Worm (Caenorhabditis elegans) whole organism, L2 larva: Measurements from ENCODE around the gene C51E3.10.

Experiments
- F13H6.1 ChIP-seq: sonication (generic microtip); optimal IDR thresholded peaks from 2 replicates; lab custom pipeline; 2016; ENCODE audit warnings: missing genetic modification characterization, missing compliant biosample characterization
- ZK546.5 ChIP-seq: sonication (generic microtip); optimal IDR thresholded peaks from 2 replicates; lab custom pipeline; 2017; ENCODE audit warnings: missing biosample characterization, missing genetic modification characterization
- blmp-1 ChIP-seq: sonication (generic microtip); optimal IDR thresholded peaks from 2 replicates; lab custom pipeline; 2017; ENCODE audit warnings: missing genetic modification characterization, mild to moderate bottlenecking, missing compliant biosample characterization, antibody characterized with exemption, moderate library complexity; ENCODE audit not compliant: insufficient read depth
- ceh-16 ChIP-seq: fragments of 150-350 bp; optimal IDR thresholded peaks from 2 replicates; lab custom pipeline; 2014; ENCODE audit warnings: missing biosample characterization, missing genetic modification characterization
- ceh-82 ChIP-seq: fragments of 150-350 bp; optimal IDR thresholded peaks from 2 replicates; lab custom pipeline; 2014; ENCODE audit warnings: missing biosample characterization, missing genetic modification characterization
- crh-2 ChIP-seq: sonication (generic microtip); optimal IDR thresholded peaks from 2 replicates; lab custom pipeline; 2017; ENCODE audit warnings: missing biosample characterization, missing genetic modification characterization
- egl-27 ChIP-seq: sonication (generic microtip); optimal IDR thresholded peaks from 3 replicates; lab custom pipeline; 2017; ENCODE audit warnings: missing biosample characterization, missing genetic modification reagents, missing genetic modification characterization
- elt-1 ChIP-seq: fragments of 150-350 bp; optimal IDR thresholded peaks from 2 replicates; lab custom pipeline; 2014; ENCODE audit warnings: missing biosample characterization, missing genetic modification characterization
- elt-3 ChIP-seq: sonication (generic microtip); optimal IDR thresholded peaks from 2 replicates; lab custom pipeline; 2017; ENCODE audit warnings: missing biosample characterization, missing genetic modification characterization
- fos-1 ChIP-seq: fragments of 150-350 bp; optimal IDR thresholded peaks from 2 replicates; lab custom pipeline; 2014; ENCODE audit warnings: missing biosample characterization, missing genetic modification characterization
- gmeb-1 ChIP-seq: fragments of 150-350 bp; optimal IDR thresholded peaks from 2 replicates; lab custom pipeline; 2014; ENCODE audit warnings: missing biosample characterization, missing genetic modification characterization
- lin-11 ChIP-seq: fragments of 150-350 bp; sonication (generic microtip); optimal IDR thresholded peaks from 2 replicates; lab custom pipeline; 2014; ENCODE audit warnings: missing biosample characterization, missing genetic modification characterization, inconsistent platforms, mixed read lengths
- lin-13 ChIP-seq: fragments of 150-350 bp; optimal IDR thresholded peaks from 2 replicates; lab custom pipeline; 2014; ENCODE audit warnings: missing biosample characterization, missing genetic modification reagents, missing genetic modification characterization
- lin-39 ChIP-seq: fragments of 150-350 bp; optimal IDR thresholded peaks from 2 replicates; lab custom pipeline; 2014; ENCODE audit warnings: missing biosample characterization, missing genetic modification reagents, missing genetic modification characterization
- lsy-2 ChIP-seq, 2 experiments: fragments of 150-350 bp in 1 of 2; sonication (generic microtip) in 1 of 2; optimal IDR thresholded peaks; 2 replicates each; lab custom pipeline; 2014 to 2017; ENCODE audit warnings: missing biosample characterization in 2 of 2, missing genetic modification characterization in 2 of 2
- mab-5 ChIP-seq: fragments of 150-350 bp; optimal IDR thresholded peaks from 2 replicates; lab custom pipeline; 2014; ENCODE audit warnings: missing biosample characterization, missing genetic modification characterization
- mbf-1 ChIP-seq: sonication (generic microtip); optimal IDR thresholded peaks from 2 replicates; lab custom pipeline; 2017; ENCODE audit warnings: missing biosample characterization, missing genetic modification characterization
- mdl-1 ChIP-seq, 2 experiments: fragments of 150-350 bp in 1 of 2; sonication (generic microtip) in 1 of 2; optimal IDR thresholded peaks; 2 replicates each; lab custom pipeline; 2017; ENCODE audit warnings: missing biosample characterization in 2 of 2, missing genetic modification characterization in 2 of 2
- nhr-10 ChIP-seq: sonication (generic microtip); optimal IDR thresholded peaks from 2 replicates; lab custom pipeline; 2017; ENCODE audit warnings: missing biosample characterization, missing genetic modification characterization
- nhr-12 ChIP-seq: fragments of 150-350 bp; optimal IDR thresholded peaks from 2 replicates; lab custom pipeline; 2014; ENCODE audit warnings: missing biosample characterization, missing genetic modification characterization
- nhr-129 ChIP-seq: fragments of 150-350 bp; optimal IDR thresholded peaks from 2 replicates; lab custom pipeline; 2014; ENCODE audit warnings: missing biosample characterization, missing genetic modification characterization
- nhr-21 ChIP-seq: fragments of 150-350 bp; optimal IDR thresholded peaks from 2 replicates; lab custom pipeline; 2014; ENCODE audit warnings: missing biosample characterization, missing genetic modification characterization
- nhr-23 ChIP-seq: fragments of 150-350 bp; optimal IDR thresholded peaks from 2 replicates; lab custom pipeline; 2014; ENCODE audit warnings: missing biosample characterization, missing genetic modification reagents, missing genetic modification characterization
- nhr-237 ChIP-seq: fragments of 150-350 bp; optimal IDR thresholded peaks from 2 replicates; lab custom pipeline; 2014; ENCODE audit warnings: missing biosample characterization, missing genetic modification characterization
- nhr-25 ChIP-seq: fragments of 150-350 bp; sonication (generic microtip); optimal IDR thresholded peaks from 3 replicates; lab custom pipeline; 2014; ENCODE audit warnings: missing biosample characterization, missing genetic modification characterization
- nhr-6 ChIP-seq: fragments of 150-350 bp; optimal IDR thresholded peaks from 2 replicates; lab custom pipeline; 2014; ENCODE audit warnings: missing biosample characterization, missing genetic modification characterization
- peb-1 ChIP-seq: fragments of 150-350 bp; optimal IDR thresholded peaks from 2 replicates; lab custom pipeline; 2014; ENCODE audit warnings: missing biosample characterization, missing genetic modification characterization
- skn-1 ChIP-seq: sonication (generic microtip); optimal IDR thresholded peaks from 2 replicates; lab custom pipeline; 2017; ENCODE audit warnings: missing biosample characterization, missing genetic modification characterization
- sma-9 ChIP-seq, 2 experiments: fragments of 150-350 bp in 1 of 2; sonication (generic microtip) in 1 of 2; optimal IDR thresholded peaks; 2 replicates each; lab custom pipeline; 2014 to 2016; ENCODE audit warnings: missing genetic modification characterization in 2 of 2, mild to moderate bottlenecking in 1 of 2, missing biosample characterization in 1 of 2, missing compliant biosample characterization in 1 of 2, missing genetic modification reagents in 1 of 2, moderate library complexity in 1 of 2
- unc-39 ChIP-seq: fragments of 150-350 bp; optimal IDR thresholded peaks from 2 replicates; lab custom pipeline; 2014; ENCODE audit warnings: missing biosample characterization, missing genetic modification characterization
- unc-62 ChIP-seq: fragments of 150-350 bp; optimal IDR thresholded peaks from 2 replicates; lab custom pipeline; 2014; ENCODE audit warnings: missing biosample characterization, missing genetic modification reagents, missing genetic modification characterization
- ztf-1 ChIP-seq: fragments of 200-800 bp; sonication (Bioruptor generic); conservative IDR thresholded peaks from 2 replicates; pipeline ENCODE4 v1.3.6; 2022; ENCODE audit warnings: missing genetic modification characterization, missing compliant biosample characterization
- ztf-11 ChIP-seq: sonication (generic microtip); optimal IDR thresholded peaks from 2 replicates; lab custom pipeline; 2017; ENCODE audit warnings: missing biosample characterization, missing genetic modification characterization
- ztf-4 ChIP-seq: fragments of 150-350 bp; optimal IDR thresholded peaks from 2 replicates; lab custom pipeline; 2014; ENCODE audit warnings: missing biosample characterization, missing genetic modification characterization

C51E3.10 gene

DNA sequence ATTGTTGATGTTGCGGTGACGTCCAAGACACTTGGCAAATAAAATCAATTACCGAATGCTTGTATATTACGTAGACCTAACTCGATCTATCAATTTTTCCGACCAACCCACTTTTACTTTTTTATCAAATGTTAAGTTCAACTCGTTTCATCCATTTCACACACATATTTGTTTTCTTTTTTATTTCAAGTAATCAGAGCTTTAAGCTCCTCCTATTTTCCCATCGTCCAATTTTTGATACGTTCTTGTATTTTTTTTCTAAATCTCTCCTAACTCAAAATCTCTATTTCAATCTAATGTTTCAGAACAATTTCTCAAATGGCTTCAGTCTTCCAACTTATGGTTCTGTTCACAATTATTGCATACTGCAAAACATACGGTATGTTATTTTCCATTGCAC, 37.5 kb upstream of the C51E3.10 start, which contains the start of gene ZK856.6:
Gene ZK856.6 (plus strand): TSS at position 301 of the 400 bp plus-strand sequence.
- TF ChIP-seq skn-1 (tag; lab: Kevin White, UChicago) = no peak
- TF ChIP-seq nhr-6 (tag; lab: Kevin White, UChicago) = no peak
- TF ChIP-seq elt-1 = no peak
- TF ChIP-seq sma-9 (GFP tag; optimal IDR thresholded peaks at IDR 0.05; lab: Kevin White, UChicago) = no peak
- TF ChIP-seq sma-9 (tag; optimal IDR thresholded peaks at IDR 0.05; lab: Kevin White, UChicago) = no peak
- no peak for TF ChIP-seq lsy-2 (tag; optimal IDR thresholded peaks at IDR 0.05; lab: Kevin White, UChicago)
- no peak for TF ChIP-seq lin-13 (GFP tag; lab: Kevin White, UChicago)
- TF ChIP-seq blmp-1 (tag; lab: Kevin White, UChicago) = no peak
- no peak for TF ChIP-seq nhr-129 (tag; lab: Kevin White, UChicago)
- no peak for TF ChIP-seq ceh-82 (tag; lab: Kevin White, UChicago)
- TF ChIP-seq nhr-10 (tag; lab: Kevin White, UChicago) = no peak
- no peak for TF ChIP-seq crh-2 (tag; lab: Kevin White, UChicago)

DNA sequence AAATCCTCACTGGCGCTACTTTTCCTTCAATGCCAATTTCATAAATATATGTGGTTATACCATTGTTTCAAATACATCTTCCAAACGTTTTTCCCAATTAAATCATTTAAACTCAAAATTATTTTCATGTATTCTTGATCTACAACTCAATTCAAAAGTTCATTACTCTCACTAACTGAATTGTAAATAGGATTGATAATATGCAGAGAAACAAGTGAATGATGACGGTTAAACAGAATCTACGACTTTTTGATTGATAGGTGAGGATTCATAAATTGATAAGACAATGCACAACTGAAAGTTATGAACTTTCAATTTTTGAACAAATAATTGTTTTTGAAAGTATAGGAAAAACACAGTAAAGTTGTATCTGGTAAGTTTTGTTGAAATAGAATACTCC, 30.3 kb upstream of the C51E3.10 start:
- TF ChIP-seq skn-1 (tag; lab: Kevin White, UChicago) (no peak), gmeb-1 (tag; lab: Kevin White, UChicago) (no peak), nhr-12 (tag; lab: Kevin White, UChicago) (no peak), unc-39 (tag; lab: Kevin White, UChicago) (no peak), nhr-6 (tag; lab: Kevin White, UChicago) (no peak), nhr-10 (tag; lab: Kevin White, UChicago) (no peak), mbf-1 (no peak), fos-1 (peak; percentile 35)

DNA sequence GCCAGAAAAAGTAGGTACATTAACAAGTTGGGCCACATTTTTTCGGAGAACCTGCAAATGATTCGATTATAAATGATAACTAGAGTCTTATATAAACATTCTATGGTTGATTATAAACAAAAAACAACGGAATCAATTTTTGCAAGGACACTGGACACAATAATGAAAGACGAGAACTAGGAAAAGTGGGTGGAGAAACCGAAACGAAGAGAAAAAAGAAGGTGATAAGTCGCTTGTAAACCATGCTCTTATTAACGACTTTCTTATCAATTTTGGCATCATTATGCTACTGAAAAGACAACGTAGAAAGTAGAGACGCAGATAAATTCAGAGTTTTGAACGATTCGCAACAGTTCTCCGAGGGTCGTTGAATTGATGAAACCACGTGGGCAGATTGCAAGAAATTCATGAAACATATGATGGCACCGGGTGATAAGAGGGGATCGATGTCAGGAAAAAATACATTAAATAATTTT, 29.2 kb upstream of the C51E3.10 start, which contains the start of gene ZK856.5:
Gene ZK856.5 (minus strand): TSS at position 51 of the 476 bp plus-strand sequence.
- TF ChIP-seq fos-1 (peak; percentile 71), F13H6.1 (tag; lab: Kevin White, UChicago) (no peak), crh-2 (tag; lab: Kevin White, UChicago) (peak; percentile 61), mdl-1 (tag; optimal IDR thresholded peaks at IDR 0.05; lab: Kevin White, UChicago) (peak in 1 of 2 experiments; percentile 36), sma-9 (GFP tag; optimal IDR thresholded peaks at IDR 0.05; lab: Kevin White, UChicago) (peak; percentile 68), sma-9 (tag; optimal IDR thresholded peaks at IDR 0.05; lab: Kevin White, UChicago) (no peak), mbf-1 (no peak), ztf-11 (tag; lab: Kevin White, UChicago) (no peak), egl-27 (tag; lab: Kevin White, UChicago) (no peak), lsy-2 (tag; optimal IDR thresholded peaks at IDR 0.05; lab: Kevin White, UChicago) (no peak), peb-1 (tag; lab: Kevin White, UChicago) (no peak)

DNA sequence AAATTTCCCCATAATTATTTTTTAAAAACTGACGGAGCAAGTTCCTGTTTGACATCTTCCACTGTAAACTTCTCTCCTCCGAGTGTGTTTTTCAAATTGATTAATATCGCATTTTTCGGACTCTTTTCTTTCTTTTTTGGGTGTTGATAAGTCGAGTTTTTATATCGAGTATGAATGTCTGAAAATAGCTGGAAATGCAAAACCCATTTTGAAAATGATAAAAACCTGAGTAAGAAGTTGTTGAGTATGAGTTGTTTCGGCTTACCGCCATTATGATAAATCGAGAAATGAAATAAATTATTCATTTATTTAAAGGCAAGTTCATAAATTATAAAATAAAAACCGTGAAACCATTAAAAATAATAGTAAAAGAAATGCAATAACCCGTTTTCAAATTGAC, 24.8 kb upstream of the C51E3.10 start, which contains the start of gene ZK856.18:
Gene ZK856.18 (minus strand): TSS at position 289 of the 400 bp plus-strand sequence.
- TF ChIP-seq egl-27 (tag; lab: Kevin White, UChicago) (no peak), nhr-237 (no peak), fos-1 (no peak), nhr-23 (tag; lab: Kevin White, UChicago) (no peak), F13H6.1 (tag; lab: Kevin White, UChicago) (no peak), blmp-1 (tag; lab: Kevin White, UChicago) (no peak), lin-11 (tag; lab: Kevin White, UChicago) (no peak), lin-39 (tag; lab: Kevin White, UChicago) (no peak), unc-62 (no peak), nhr-6 (tag; lab: Kevin White, UChicago) (no peak), gmeb-1 (tag; lab: Kevin White, UChicago) (no peak), elt-3 (tag; lab: Kevin White, UChicago) (no peak), ztf-1 (GFP tag; lab: Robert Waterston, UW) (no peak), ceh-16 (no peak), nhr-21 (no peak), ztf-4 (tag; lab: Kevin White, UChicago) (no peak), ZK546.5 (tag; lab: Kevin White, UChicago) (no peak), mab-5 (tag; lab: Kevin White, UChicago) (no peak), mdl-1 (tag; optimal IDR thresholded peaks at IDR 0.05; lab: Kevin White, UChicago) (no peak), nhr-25 (no peak)
